Worm (Caenorhabditis elegans) whole organism, L4/young adult: Measurements from ENCODE around the gene C17C3.24.

Source experiments
- W03F9.2 ChIP-seq: fragments of 150-350 bp; optimal IDR thresholded peaks from 2 replicates; lab custom pipeline; 2014; ENCODE audit warnings: missing biosample characterization, missing genetic modification characterization
- dao-5 ChIP-seq: sonication (generic microtip); optimal IDR thresholded peaks from 2 replicates; lab custom pipeline; 2016; ENCODE audit warnings: missing genotype, missing genetic modification characterization, moderate library complexity, missing compliant biosample characterization

DNA sequence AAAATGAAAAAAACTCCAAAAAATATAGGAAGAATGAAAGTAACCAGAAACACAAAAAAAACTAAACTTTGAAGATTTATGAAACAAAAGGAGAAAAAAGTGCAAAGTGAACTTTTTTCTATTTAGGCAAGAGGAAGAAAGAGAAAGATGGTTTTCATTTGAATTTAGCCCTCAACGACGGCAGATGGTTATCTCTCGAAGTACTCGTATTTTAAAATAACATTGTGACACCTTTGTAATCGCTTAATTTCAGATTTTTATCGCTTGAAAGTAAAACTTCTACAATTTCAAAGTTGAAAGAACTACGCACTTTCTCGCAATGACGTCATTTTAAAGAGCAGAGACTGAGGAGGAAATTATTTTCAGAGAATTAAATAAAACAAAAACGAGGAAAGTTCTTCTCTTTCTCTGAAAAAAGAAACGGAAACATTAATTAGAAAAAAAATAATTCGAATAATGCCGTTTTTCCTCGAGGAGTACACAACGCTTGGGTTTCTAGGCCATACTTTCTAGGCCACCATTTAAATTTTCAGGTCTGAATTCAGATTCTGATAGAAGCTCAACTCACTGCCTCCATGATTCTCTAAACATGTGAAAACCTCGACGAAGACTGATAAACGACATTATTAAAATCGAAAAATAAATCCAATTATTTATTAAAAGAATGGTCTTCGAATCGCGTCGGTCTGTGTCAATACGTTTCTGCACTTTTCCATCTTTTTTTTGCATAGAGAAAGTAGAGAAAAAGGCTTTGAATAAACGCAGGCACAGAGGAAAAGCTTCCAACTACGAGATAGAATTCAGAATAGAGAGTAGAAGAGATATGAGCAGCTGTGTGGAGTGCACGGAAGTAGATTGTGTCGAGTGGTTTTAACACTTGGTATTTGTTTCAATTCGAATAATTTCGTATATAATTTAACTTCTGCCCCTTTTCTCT is 29.9 kb downstream of the C17C3.24 start:
- TF ChIP-seq dao-5 (tag; lab: Kevin White, UChicago) (no peak), W03F9.2 (no peak)
